Worm (Caenorhabditis elegans) whole organism, L3 larva: Measurements from ENCODE around the gene clec-25.

ENCODE experiments used
- elt-1 ChIP-seq: fragments of 150-350 bp; optimal IDR thresholded peaks from 2 replicates; lab custom pipeline; 2014; ENCODE audit warnings: missing biosample characterization, missing genetic modification characterization
- fos-1 ChIP-seq: fragments of 150-350 bp; optimal IDR thresholded peaks from 2 replicates; lab custom pipeline; 2014; ENCODE audit warnings: missing biosample characterization, missing genetic modification characterization
- nhr-11 ChIP-seq: fragments of 150-350 bp; optimal IDR thresholded peaks from 2 replicates; lab custom pipeline; 2014; ENCODE audit warnings: missing biosample characterization, missing genetic modification characterization

Gene clec-25

DNA sequence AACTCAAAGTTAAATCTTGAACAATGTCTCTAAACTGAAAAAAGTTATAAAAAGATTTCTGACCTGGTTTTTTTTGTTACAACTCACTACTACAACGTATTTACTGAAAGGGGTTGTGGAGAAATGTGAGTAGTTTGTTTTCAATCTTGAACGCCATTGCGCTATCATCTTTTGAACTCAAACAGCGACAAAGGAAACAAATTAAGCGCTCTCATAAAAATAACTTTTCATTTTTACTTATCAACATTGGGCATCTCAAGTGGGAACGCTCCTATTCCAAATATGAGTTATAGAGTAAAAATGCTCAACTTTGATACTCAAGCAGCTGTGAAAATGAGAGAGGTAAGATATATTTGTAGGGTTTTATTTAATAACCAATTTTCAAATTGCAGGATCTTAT lies 50.4 kb downstream of the clec-25 start, which contains the start of gene F09C6.15:
TSS of gene F09C6.15 (plus strand) at position 301 of the 400 bp plus-strand sequence.
- TF ChIP-seq nhr-11 (no peak), fos-1 (no peak), elt-1 (no peak)
- TF ChIP-seq, all 47 proteins: peak for 0
